Fruit fly (Drosophila melanogaster) whole organism, embryonic: ENCODE data around the gene Sdic4.

Experiments used
- CG3065 ChIP-seq: fragments of 200-800 bp; sonication (Bioruptor generic); optimal IDR thresholded peaks from 2 replicates; lab custom pipeline; 2016; ENCODE audit warnings: missing biosample characterization, missing genetic modification characterization
- CG8478 ChIP-seq: fragments of >200 bp; optimal IDR thresholded peaks from 2 replicates; lab custom pipeline; 2018
- GATAe ChIP-seq: fragments of 200-800 bp; sonication (Bioruptor generic); conservative IDR thresholded peaks from 2 replicates; pipeline ENCODE4 v1.3.6; 2022; ENCODE audit warnings: missing biosample characterization, missing genetic modification characterization
- Gug ChIP-seq: fragments of 200-800 bp; sonication (Bioruptor generic); IDR thresholded peaks from 4 replicates; pipeline ENCODE4 v1.3.6; 2022; ENCODE audit warnings: missing biosample characterization, missing genetic modification characterization
- Hr51 ChIP-seq, 2 experiments: fragments of 200-800 bp; sonication (Bioruptor generic); optimal IDR thresholded peaks; 2 replicates in 1 of 2; 3 replicates in 1 of 2; lab custom pipeline; 2016 to 2018; ENCODE audit warnings: missing biosample characterization in 2 of 2, missing genetic modification characterization in 2 of 2, mild to moderate bottlenecking in 1 of 2, moderate library complexity in 1 of 2
- Mes4 ChIP-seq: fragments of 200-800 bp; sonication (Bioruptor generic); optimal IDR thresholded peaks from 2 replicates; lab custom pipeline; 2016; ENCODE audit warnings: missing biosample characterization, missing genetic modification characterization
- ac ChIP-seq: fragments of 200-800 bp; sonication (Bioruptor generic); optimal IDR thresholded peaks from 3 replicates; lab custom pipeline; 2017; ENCODE audit warnings: missing biosample characterization, mild to moderate bottlenecking, missing genetic modification characterization
- cato ChIP-seq: fragments of 200-800 bp; sonication (Bioruptor generic); optimal IDR thresholded peaks from 2 replicates; lab custom pipeline; 2016; ENCODE audit warnings: missing biosample characterization, missing genetic modification characterization, borderline replicate concordance
- sob ChIP-seq: fragments of 200-800 bp; sonication (Bioruptor generic); IDR thresholded peaks from 2 replicates; pipeline ENCODE4 v1.3.6; 2022; ENCODE audit warnings: missing biosample characterization, missing genetic modification characterization

dm6 chrX:20239608-20239941, 14.8 kb upstream of the Sdic4 start, which contains the start of gene obst-A:
- TF ChIP-seq sob (no peak), Hr51 (GFP tag; optimal IDR thresholded peaks at IDR 0.05; lab: Kevin White, UChicago) (no peak), Mes4 (no peak), CG8478 (no peak), ac (GFP tag; lab: Kevin White, UChicago) (no peak), Gug (GFP tag; lab: Robert Waterston, UW) (no peak), CG3065 (GFP tag; lab: Kevin White, UChicago) (no peak), cato (GFP tag; lab: Kevin White, UChicago) (no peak), GATAe (GFP tag; lab: Robert Waterston, UW) (no peak)
